Fruit fly (Drosophila melanogaster) whole organism, embryonic: ENCODE results near the gene CG5050.

Experiments used
- Abd-B ChIP-seq: fragments of 200-800 bp; sonication (Bioruptor generic); optimal IDR thresholded peaks from 2 replicates; lab custom pipeline; 2018; ENCODE audit warnings: missing biosample characterization, mild to moderate bottlenecking, missing genetic modification characterization, moderate library complexity
- Antp ChIP-seq: fragments of 200-800 bp; sonication (Bioruptor generic); optimal IDR thresholded peaks from 3 replicates; lab custom pipeline; 2016; ENCODE audit warnings: missing biosample characterization, missing genetic modification characterization
- Atf-2 ChIP-seq: fragments of 200-800 bp; sonication (Bioruptor generic); optimal IDR thresholded peaks from 2 replicates; lab custom pipeline; 2016; ENCODE audit warnings: missing biosample characterization, missing genetic modification characterization
- Blimp-1 ChIP-seq: fragments of 200-800 bp; sonication (Bioruptor generic); optimal IDR thresholded peaks from 3 replicates; lab custom pipeline; 2018; ENCODE audit warnings: missing biosample characterization, missing genetic modification characterization, mild to moderate bottlenecking, moderate library complexity, missing genetic modification reagents
- CG1024 ChIP-seq: fragments of 200-800 bp; sonication (Bioruptor generic); IDR thresholded peaks from 2 replicates; pipeline ENCODE4 v1.3.6; 2022; ENCODE audit warnings: missing biosample characterization, missing genetic modification characterization
- CG10979 ChIP-seq: fragments of 200-800 bp; sonication (Bioruptor generic); optimal IDR thresholded peaks from 2 replicates; lab custom pipeline; 2018; ENCODE audit warnings: missing biosample characterization, mild to moderate bottlenecking, missing genetic modification characterization, moderate library complexity
- CG12071 ChIP-seq: fragments of 200-800 bp; sonication (Bioruptor generic); optimal IDR thresholded peaks from 3 replicates; lab custom pipeline; 2018; ENCODE audit warnings: missing biosample characterization, mild to moderate bottlenecking, missing genetic modification characterization
- CG1233 ChIP-seq: fragments of 200-800 bp; sonication (Bioruptor generic); optimal IDR thresholded peaks from 4 replicates; lab custom pipeline; 2018; ENCODE audit warnings: missing biosample characterization, mild to moderate bottlenecking, missing genetic modification characterization
- CG13123 ChIP-seq: fragments of 200-800 bp; sonication (Bioruptor generic); optimal IDR thresholded peaks from 2 replicates; lab custom pipeline; 2016; ENCODE audit warnings: missing biosample characterization, missing genetic modification characterization
- CG15073 ChIP-seq: fragments of 200-800 bp; sonication (Bioruptor generic); optimal IDR thresholded peaks from 2 replicates; lab custom pipeline; 2016; ENCODE audit warnings: missing biosample characterization, missing genetic modification characterization
- CG1602 ChIP-seq: fragments of 200-800 bp; sonication (Bioruptor generic); optimal IDR thresholded peaks from 3 replicates; lab custom pipeline; 2016; ENCODE audit warnings: missing biosample characterization, missing genetic modification characterization
- CG17361 ChIP-seq: fragments of 200-800 bp; sonication (Bioruptor generic); IDR thresholded peaks from 3 replicates; pipeline ENCODE4 v1.3.6; 2022; ENCODE audit warnings: missing biosample characterization, missing genetic modification characterization
- CG17385 ChIP-seq: fragments of 200-800 bp; sonication (Bioruptor generic); optimal IDR thresholded peaks from 3 replicates; lab custom pipeline; 2018; ENCODE audit warnings: missing biosample characterization, mild to moderate bottlenecking, missing genetic modification characterization
- CG30020 ChIP-seq: fragments of 200-800 bp; optimal IDR thresholded peaks from 2 replicates; lab custom pipeline; 2019; ENCODE audit warnings: missing biosample characterization, mild to moderate bottlenecking, missing genetic modification characterization, moderate library complexity
- CG30403 ChIP-seq: fragments of 200-800 bp; sonication (Bioruptor generic); optimal IDR thresholded peaks from 3 replicates; lab custom pipeline; 2016; ENCODE audit warnings: missing biosample characterization, missing genetic modification characterization
- CG30431 ChIP-seq: fragments of 200-800 bp; sonication (Bioruptor generic); optimal IDR thresholded peaks from 2 replicates; lab custom pipeline; 2017; ENCODE audit warnings: missing biosample characterization, missing genetic modification characterization
- CG6854 ChIP-seq: fragments of 200-800 bp; sonication (Bioruptor generic); optimal IDR thresholded peaks from 3 replicates; lab custom pipeline; 2017; ENCODE audit warnings: missing biosample characterization, mild to moderate bottlenecking, missing genetic modification characterization
- CG7745 ChIP-seq: fragments of 200-800 bp; sonication (Bioruptor generic); optimal IDR thresholded peaks from 2 replicates; lab custom pipeline; 2018; ENCODE audit warnings: missing biosample characterization, mild to moderate bottlenecking, missing genetic modification characterization, moderate library complexity
- CG7839 ChIP-seq: fragments of 200-800 bp; sonication (Bioruptor generic); optimal IDR thresholded peaks from 3 replicates; lab custom pipeline; 2018; ENCODE audit warnings: missing biosample characterization, mild to moderate bottlenecking, missing genetic modification characterization, moderate library complexity
- CG8388 ChIP-seq: fragments of 200-800 bp; sonication (Bioruptor generic); optimal IDR thresholded peaks from 2 replicates; lab custom pipeline; 2019; ENCODE audit warnings: missing biosample characterization, mild to moderate bottlenecking, missing genetic modification characterization, moderate library complexity
- CG9215 ChIP-seq: fragments of 200-800 bp; sonication (Bioruptor generic); IDR thresholded peaks from 2 replicates; pipeline ENCODE4 v1.3.6; 2022; ENCODE audit warnings: missing biosample characterization, missing genetic modification characterization
- CG9727 ChIP-seq: fragments of 200-800 bp; sonication (Bioruptor generic); optimal IDR thresholded peaks from 3 replicates; lab custom pipeline; 2017; ENCODE audit warnings: missing biosample characterization, mild to moderate bottlenecking, missing genetic modification characterization
- CTCF ChIP-seq: fragments of 200-800 bp; sonication (Bioruptor generic); optimal IDR thresholded peaks from 2 replicates; lab custom pipeline; 2017; ENCODE audit warnings: missing biosample characterization, mild to moderate bottlenecking, missing genetic modification characterization, moderate library complexity
- Deaf1 ChIP-seq: fragments of 200-800 bp; optimal IDR thresholded peaks from 3 replicates; lab custom pipeline; 2019; ENCODE audit warnings: missing biosample characterization, mild to moderate bottlenecking, missing genetic modification characterization, moderate library complexity
- Dref ChIP-seq: fragments of 200-800 bp; sonication (Bioruptor generic); IDR thresholded peaks from 2 replicates; pipeline ENCODE4 v1.3.6; 2022; ENCODE audit warnings: missing biosample characterization, missing genetic modification characterization
- Fer3 ChIP-seq: fragments of 200-800 bp; sonication (Bioruptor generic); optimal IDR thresholded peaks from 2 replicates; lab custom pipeline; 2018; ENCODE audit warnings: missing biosample characterization, mild to moderate bottlenecking, missing genetic modification characterization, moderate library complexity
- GATAe ChIP-seq: fragments of 200-800 bp; sonication (Bioruptor generic); conservative IDR thresholded peaks from 2 replicates; pipeline ENCODE4 v1.3.6; 2022; ENCODE audit warnings: missing biosample characterization, missing genetic modification characterization
- HmgD ChIP-seq: fragments of 200-800 bp; sonication (Bioruptor generic); optimal IDR thresholded peaks from 3 replicates; lab custom pipeline; 2016; ENCODE audit warnings: missing biosample characterization, missing genetic modification characterization
- Hmr ChIP-seq: fragments of 200-800 bp; sonication (Bioruptor generic); optimal IDR thresholded peaks from 3 replicates; lab custom pipeline; 2017; ENCODE audit warnings: mild to moderate bottlenecking, missing biosample characterization, missing genetic modification reagents, missing genetic modification characterization
- Lim3 ChIP-seq: fragments of 200-800 bp; sonication (Bioruptor generic); IDR thresholded peaks from 2 replicates; pipeline ENCODE4 v1.3.6; 2022; ENCODE audit warnings: missing biosample characterization, missing genetic modification characterization
- Sox100B ChIP-seq: fragments of 200-800 bp; sonication (Bioruptor generic); optimal IDR thresholded peaks from 3 replicates; lab custom pipeline; 2018; ENCODE audit warnings: missing biosample characterization, mild to moderate bottlenecking, missing genetic modification characterization
- Stat92E ChIP-seq, 3 experiments: fragments of >200 bp in 2 of 3; fragments of 200-800 bp in 1 of 3; sonication (Bioruptor generic) in 1 of 3; optimal IDR thresholded peaks; 2 replicates each; lab custom pipeline; 2017 to 2019; ENCODE audit warnings: missing biosample characterization in 3 of 3, missing genetic modification characterization in 3 of 3, mild to moderate bottlenecking in 1 of 3, moderate library complexity in 1 of 3
- bcd ChIP-seq: fragments of 200-800 bp; sonication (Bioruptor generic); optimal IDR thresholded peaks from 2 replicates; lab custom pipeline; 2017; ENCODE audit warnings: missing biosample characterization, mild to moderate bottlenecking, missing genetic modification characterization
- dmrt11E ChIP-seq: fragments of 200-800 bp; sonication (Bioruptor generic); optimal IDR thresholded peaks from 3 replicates; lab custom pipeline; 2018; ENCODE audit warnings: missing biosample characterization, mild to moderate bottlenecking, missing genetic modification characterization, moderate library complexity
- ems ChIP-seq: fragments of 200-800 bp; sonication (Bioruptor generic); optimal IDR thresholded peaks from 3 replicates; lab custom pipeline; 2016; ENCODE audit warnings: missing biosample characterization, missing genetic modification characterization
- fu2 ChIP-seq: fragments of 200-800 bp; sonication (Bioruptor generic); optimal IDR thresholded peaks from 2 replicates; lab custom pipeline; 2016; ENCODE audit warnings: missing biosample characterization, missing genetic modification characterization
- gem ChIP-seq: fragments of 200-800 bp; sonication (Bioruptor generic); optimal IDR thresholded peaks from 2 replicates; lab custom pipeline; 2019; ENCODE audit warnings: missing biosample characterization, mild to moderate bottlenecking, missing genetic modification characterization, moderate library complexity
- gt ChIP-seq: fragments of 200-800 bp; sonication (Bioruptor generic); IDR thresholded peaks from 2 replicates; pipeline ENCODE4 v1.3.6; 2022; ENCODE audit warnings: missing biosample characterization, missing genetic modification characterization
- jing ChIP-seq: fragments of 200-800 bp; sonication (Bioruptor generic); optimal IDR thresholded peaks from 2 replicates; lab custom pipeline; 2018; ENCODE audit warnings: missing biosample characterization, mild to moderate bottlenecking, missing genetic modification characterization
- kay ChIP-seq: fragments of 200-800 bp; sonication (Bioruptor generic); optimal IDR thresholded peaks from 2 replicates; lab custom pipeline; 2016; ENCODE audit warnings: missing biosample characterization, missing genetic modification characterization
- lmd ChIP-seq: fragments of 200-800 bp; sonication (Bioruptor generic); IDR thresholded peaks from 2 replicates; pipeline ENCODE4 v1.3.6; 2022; ENCODE audit warnings: missing biosample characterization, missing genetic modification characterization
- otp ChIP-seq: fragments of 200-800 bp; sonication (Bioruptor generic); IDR thresholded peaks from 3 replicates; pipeline ENCODE4, ENCODE4 v1.3.6; 2022; ENCODE audit warnings: missing biosample characterization, missing genetic modification characterization
- p53 ChIP-seq: fragments of 200-800 bp; sonication (Bioruptor generic); optimal IDR thresholded peaks from 2 replicates; lab custom pipeline; 2016; ENCODE audit warnings: missing biosample characterization, missing genetic modification characterization
- rib ChIP-seq: fragments of 200-800 bp; sonication (Bioruptor generic); IDR thresholded peaks from 2 replicates; pipeline ENCODE4 v1.3.6; 2022; ENCODE audit warnings: missing biosample characterization, missing genetic modification characterization
- row ChIP-seq: fragments of 200-800 bp; sonication (Bioruptor generic); IDR thresholded peaks from 3 replicates; pipeline ENCODE4 v1.3.6; 2022; ENCODE audit warnings: missing biosample characterization, missing genetic modification characterization
- tap ChIP-seq: fragments of 200-800 bp; optimal IDR thresholded peaks from 3 replicates; lab custom pipeline; 2019; ENCODE audit warnings: missing biosample characterization, mild to moderate bottlenecking, missing genetic modification characterization, moderate library complexity
- trh ChIP-seq: fragments of 200-800 bp; sonication (Bioruptor generic); optimal IDR thresholded peaks from 2 replicates; lab custom pipeline; 2016; ENCODE audit warnings: missing biosample characterization, missing genetic modification characterization
- unpg ChIP-seq: fragments of 200-800 bp; sonication (Bioruptor generic); optimal IDR thresholded peaks from 3 replicates; lab custom pipeline; 2018; ENCODE audit warnings: missing biosample characterization, mild to moderate bottlenecking, missing genetic modification characterization, moderate library complexity
- zfh2 ChIP-seq: fragments of 200-800 bp; sonication (Bioruptor generic); optimal IDR thresholded peaks from 2 replicates; lab custom pipeline; 2016; ENCODE audit warnings: missing biosample characterization, missing genetic modification characterization

Gene CG5050

DNA sequence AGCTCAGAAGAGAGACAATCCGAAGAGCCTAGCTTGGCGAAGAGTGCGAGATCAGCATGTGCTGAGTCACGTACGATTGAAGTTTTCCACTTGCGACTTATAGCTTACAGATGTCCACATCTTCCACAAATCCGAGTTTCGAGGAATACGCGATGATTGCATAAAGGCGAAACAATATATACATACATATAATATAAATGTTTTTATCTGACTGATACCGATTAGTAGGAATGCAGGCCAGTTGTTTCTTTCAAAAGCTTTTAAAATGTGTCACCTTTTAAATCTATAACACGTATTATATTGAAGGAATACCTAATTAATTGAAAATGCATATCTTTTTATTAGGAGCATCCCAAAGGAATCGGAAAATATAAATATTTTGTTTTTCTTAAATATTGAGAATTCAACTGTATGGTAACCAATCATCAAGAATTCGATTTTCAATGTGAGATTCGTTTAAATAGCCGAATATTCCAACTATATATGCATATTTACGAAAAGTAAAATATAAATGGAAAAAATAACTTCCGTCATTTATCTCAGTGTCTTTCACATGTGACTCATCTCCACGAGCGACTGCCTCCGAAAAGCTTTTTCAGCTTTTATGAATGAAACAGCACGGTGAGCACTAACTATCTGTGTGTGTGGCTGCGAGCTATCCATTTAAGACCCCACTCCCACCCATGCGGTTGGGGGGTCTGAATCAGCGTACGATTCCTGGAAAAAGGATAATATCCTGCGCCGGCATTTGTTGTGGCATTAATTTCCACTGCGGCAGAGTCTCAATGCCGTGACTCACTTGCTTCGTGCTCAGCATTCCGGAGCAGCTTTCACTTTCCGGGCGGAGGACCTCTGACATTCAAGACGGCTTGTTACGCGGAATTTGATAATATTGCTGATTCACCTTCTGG is 2.0 kb upstream of the CG5050 start (continued):
- no peak for TF ChIP-seq CG15073 (GFP tag; lab: Kevin White, UChicago)
- TF ChIP-seq CG7745 (tag; lab: Kevin White, UChicago): no peak
- TF ChIP-seq lmd: no peak
- peak; percentile 46 for TF ChIP-seq Deaf1
- peak; percentile 75 for TF ChIP-seq CG7839 (tag; lab: Kevin White, UChicago)
- TF ChIP-seq bcd: peak; percentile 56
- no peak for TF ChIP-seq Atf-2 (GFP tag; lab: Kevin White, UChicago)
- TF ChIP-seq CG30431 (GFP tag; lab: Kevin White, UChicago): no peak
- TF ChIP-seq row (GFP tag; lab: Robert Waterston, UW): no peak; the same call in 2 of the 3 replicates
- TF ChIP-seq tap (tag; lab: Kevin White, UChicago): peak; percentile 60
- no peak for TF ChIP-seq HmgD (GFP tag; lab: Kevin White, UChicago)
- TF ChIP-seq dmrt11E: no peak
- peak; percentile 35 for TF ChIP-seq fu2 (GFP tag; lab: Kevin White, UChicago)
- peak; percentile 27 for TF ChIP-seq Antp (GFP tag; lab: Kevin White, UChicago)
- TF ChIP-seq CTCF: no peak
- TF ChIP-seq jing (GFP tag; lab: Kevin White, UChicago): no peak
- peak; percentile 83 for TF ChIP-seq gem (tag; lab: Kevin White, UChicago)
- peak; percentile 76 for TF ChIP-seq unpg (GFP tag; lab: Kevin White, UChicago)
- TF ChIP-seq CG1233: peak; percentile 63
- TF ChIP-seq ems: no peak
- TF ChIP-seq Stat92E (GFP tag; optimal IDR thresholded peaks at IDR 0.05; lab: Kevin White, UChicago): no peak
- no peak for TF ChIP-seq Dref
- TF ChIP-seq CG1602 (GFP tag; lab: Kevin White, UChicago): peak; percentile 24
- TF ChIP-seq CG10979 (tag; lab: Kevin White, UChicago): no peak
- no peak for TF ChIP-seq CG30020 (tag; lab: Kevin White, UChicago)
- peak; percentile 97 for TF ChIP-seq kay (GFP tag; lab: Kevin White, UChicago)
- no peak for TF ChIP-seq p53 (GFP tag; lab: Kevin White, UChicago)
- peak; percentile 78 for TF ChIP-seq CG30403 (GFP tag; lab: Kevin White, UChicago)
- TF ChIP-seq otp: no peak
- TF ChIP-seq CG12071: peak; percentile 35
- TF ChIP-seq trh (GFP tag; lab: Kevin White, UChicago): no peak
- peak; percentile 56 for TF ChIP-seq CG9727 (GFP tag; lab: Kevin White, UChicago)
- peak; percentile 50 for TF ChIP-seq CG17385
- no peak for TF ChIP-seq gt (GFP tag; lab: Robert Waterston, UW)
- peak; percentile 65; the same call in 2 of the 3 replicates for TF ChIP-seq CG17361 (GFP tag; lab: Robert Waterston, UW)
- peak; percentile 2 for TF ChIP-seq Abd-B (GFP tag; lab: Kevin White, UChicago)
- TF ChIP-seq CG6854 (GFP tag; lab: Kevin White, UChicago): peak; percentile 63
- TF ChIP-seq CG8388: peak; percentile 64
- TF ChIP-seq CG13123 (GFP tag; lab: Kevin White, UChicago): peak; percentile 10
- peak; percentile 74 for TF ChIP-seq Hmr (GFP tag; lab: Kevin White, UChicago)
- peak; percentile 10; the same call in 1 of the 2 replicates for TF ChIP-seq rib (GFP tag; lab: Robert Waterston, UW)
- peak; percentile 55 for TF ChIP-seq Blimp-1 (GFP tag; lab: Kevin White, UChicago)
- TF ChIP-seq CG9215 (GFP tag; lab: Robert Waterston, UW): no peak; the same call in 1 of the 2 replicates
- peak; percentile 77 for TF ChIP-seq Sox100B (GFP tag; lab: Kevin White, UChicago)
- TF ChIP-seq GATAe (GFP tag; lab: Robert Waterston, UW): no peak
- TF ChIP-seq Fer3 (tag; lab: Kevin White, UChicago): peak; percentile 66
- TF ChIP-seq CG1024 (GFP tag; lab: Robert Waterston, UW): no peak
- TF ChIP-seq Lim3 (GFP tag; lab: Robert Waterston, UW): no peak
- TF ChIP-seq zfh2 (GFP tag; lab: Kevin White, UChicago): no peak
